Worm (Caenorhabditis elegans): Measurements from ENCODE around the gene F47B10.9.

- TF ChIP-seq ztf-26 (tag; optimal IDR thresholded peaks at IDR 0.05) (no peak), hmg-1.2 (GFP tag; IDR thresholded peaks at IDR 0.05) (no peak)
Measured at ce11 chrX:10919613-10920012, 5.7 kb upstream of the F47B10.9 start, which contains the start of gene nstp-9.
